Worm (Caenorhabditis elegans): ENCODE measurements around the gene C48B4.3.
A peak's percentile ranks its signal among the peaks of the same experiment; 100 is the strongest.

The C48B4.3 gene

DNA sequence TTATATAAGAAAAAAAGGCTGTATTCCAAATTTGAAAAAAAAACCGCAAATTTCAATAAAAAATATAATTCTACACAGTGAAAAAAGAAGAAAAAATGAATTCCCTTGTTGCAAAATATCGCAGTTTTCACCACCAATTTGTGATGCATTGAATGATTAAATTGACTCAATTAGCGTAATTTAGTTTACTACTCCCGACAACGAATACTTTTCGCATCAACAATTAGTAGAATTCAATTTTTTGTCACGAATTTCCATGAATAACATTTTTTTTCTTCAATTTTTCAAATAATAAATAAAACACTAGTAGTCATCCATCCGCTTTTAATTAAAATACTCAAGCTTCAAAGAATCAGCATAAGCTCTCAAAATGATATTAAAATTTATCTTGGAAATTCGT is 3.1 kb upstream of the C48B4.3 start:
- TF ChIP-seq lsy-2 (tag; optimal IDR thresholded peaks at IDR 0.05) (peak in 1 of 2 experiments; percentile 21), hmg-1.1 (GFP tag; IDR thresholded peaks at IDR 0.05) (no peak), saeg-2 (GFP tag; IDR thresholded peaks at IDR 0.05) (no peak), fkh-10 (GFP tag; optimal IDR thresholded peaks at IDR 0.05) (peak; percentile 16), ces-1 (GFP tag; optimal IDR thresholded peaks at IDR 0.05) (peak; percentile 46)

DNA sequence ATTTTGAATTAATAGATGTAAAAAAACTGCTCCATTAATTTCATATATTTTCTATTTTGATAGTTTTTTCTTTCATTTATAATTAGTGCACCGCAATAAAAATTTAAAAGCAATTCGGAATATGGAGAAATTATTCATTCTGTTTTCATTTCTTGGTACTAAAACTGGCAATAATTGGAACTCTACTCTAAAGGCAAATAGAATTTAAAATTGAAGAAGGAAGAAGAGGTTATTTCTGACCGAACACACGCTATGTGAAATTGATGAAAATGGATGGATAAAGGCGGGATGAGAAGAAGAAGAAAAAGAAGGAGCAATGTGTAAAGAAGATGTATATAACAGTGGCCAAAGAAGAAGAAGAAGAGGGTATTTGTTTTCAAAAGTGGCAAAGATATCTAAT is 1.0 kb upstream of the C48B4.3 start:
- TF ChIP-seq D1046.2 (GFP tag; IDR thresholded peaks at IDR 0.05) (no peak), lin-13 (GFP tag; optimal IDR thresholded peaks at IDR 0.05) (no peak), T26A8.4 (GFP tag; IDR thresholded peaks at IDR 0.05) (no peak), egl-27 (tag; optimal IDR thresholded peaks at IDR 0.05) (no peak), nhr-28 (tag; optimal IDR thresholded peaks at IDR 0.05) (no peak)

DNA sequence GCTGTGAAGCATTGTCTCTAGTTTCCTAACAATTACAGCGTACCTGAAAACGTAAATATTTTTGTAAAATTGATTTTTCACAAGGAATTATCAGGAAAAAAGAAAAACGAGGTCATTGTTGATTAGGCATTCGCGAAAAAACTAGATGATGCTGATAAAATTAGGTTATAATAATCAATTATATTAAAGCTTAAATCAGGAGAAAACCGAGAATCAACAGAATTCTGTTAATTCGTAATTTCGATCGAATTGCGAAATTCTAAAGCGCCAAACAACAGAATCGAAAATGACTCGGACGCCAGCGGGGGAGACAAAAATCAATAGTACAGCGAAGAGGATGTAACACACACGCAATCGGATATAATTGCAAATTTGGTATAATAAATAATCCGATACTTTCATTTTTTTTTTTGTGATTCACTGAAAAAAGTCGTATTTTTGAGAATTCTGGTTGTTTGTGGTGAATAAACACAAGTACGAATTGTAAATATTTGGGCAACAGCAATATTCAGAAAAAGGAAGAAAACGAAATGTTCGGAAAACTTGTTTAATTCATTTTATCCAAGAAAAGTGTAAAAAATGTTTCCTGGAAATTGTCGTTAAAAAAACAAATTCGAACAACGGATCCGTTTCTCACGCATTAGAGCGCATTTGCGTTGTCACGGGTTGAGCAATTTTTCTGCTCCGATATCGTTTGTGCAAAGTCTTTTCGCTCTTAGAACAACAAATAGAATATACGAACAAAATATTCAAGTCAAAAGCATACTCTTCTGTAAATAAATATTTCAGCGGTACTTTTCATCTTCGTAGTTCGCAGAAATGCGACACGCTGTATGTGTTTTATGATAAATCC is 1.9 kb downstream of the C48B4.3 start, which contains the start of gene ced-7:
Gene ced-7 (minus strand): TSS at position 51 of the 853 bp plus-strand sequence.
- peak in 1 of 2 experiments; percentile 28 for TF ChIP-seq lsy-2 (tag; optimal IDR thresholded peaks at IDR 0.05)
- no peak for TF ChIP-seq duxl-1 (tag; optimal IDR thresholded peaks at IDR 0.05; ENCODE audit: poor library complexity)
- TF ChIP-seq lin-13 (GFP tag; optimal IDR thresholded peaks at IDR 0.05) = no peak
- peak in 1 of 2 experiments; percentile 45 for TF ChIP-seq unc-62 (GFP tag; optimal IDR thresholded peaks at IDR 0.05 in 1 of 2)
- TF ChIP-seq unc-62 (tag; optimal IDR thresholded peaks at IDR 0.05) = no peak
- peak; percentile 49 for TF ChIP-seq lin-38 (GFP tag; IDR thresholded peaks at IDR 0.05)
- no peak for TF ChIP-seq daf-16 (GFP tag; optimal IDR thresholded peaks at IDR 0.05)
- TF ChIP-seq daf-16 (tag; optimal IDR thresholded peaks at IDR 0.05) = peak; percentile 77
- peak; percentile 87 for TF ChIP-seq hlh-30 (tag; optimal IDR thresholded peaks at IDR 0.05; ENCODE audit: insufficient read depth)

DNA sequence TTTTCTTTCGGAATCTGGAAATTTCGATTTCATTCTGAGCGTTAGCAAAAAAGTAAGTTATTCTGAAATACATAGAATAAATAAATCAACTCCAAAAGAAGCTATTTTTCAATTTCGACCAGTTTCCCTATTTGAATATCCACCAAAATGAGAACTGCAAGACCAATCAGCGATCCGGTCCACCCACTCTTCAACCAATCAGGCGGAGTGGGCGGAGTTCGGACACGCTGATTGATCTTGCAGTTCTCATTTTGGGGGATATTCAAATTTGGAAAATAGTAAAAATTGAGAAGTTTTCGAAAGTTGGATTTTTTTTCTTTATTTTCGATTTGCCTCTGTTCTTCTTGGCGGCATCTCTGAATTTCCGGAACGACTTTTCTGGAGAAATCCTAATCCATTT is 11.3 kb downstream of the C48B4.3 start:
- TF ChIP-seq mes-2 (tag; optimal IDR thresholded peaks at IDR 0.05; ENCODE audit: poor library complexity, severe bottlenecking) (peak; percentile 13), lin-38 (GFP tag; IDR thresholded peaks at IDR 0.05) (peak; percentile 42; the same call in 1 of the 2 replicates), dpl-1 (GFP tag; optimal IDR thresholded peaks at IDR 0.05) (peak; percentile 85), lsy-2 (tag; optimal IDR thresholded peaks at IDR 0.05) (peak in 1 of 2 experiments; percentile 54), dmd-6 (GFP tag; IDR thresholded peaks at IDR 0.05) (no peak), nhr-111 (GFP tag; optimal IDR thresholded peaks at IDR 0.05) (no peak), T26A8.4 (GFP tag; IDR thresholded peaks at IDR 0.05) (peak; percentile 21; the same call in 1 of the 2 replicates)

DNA sequence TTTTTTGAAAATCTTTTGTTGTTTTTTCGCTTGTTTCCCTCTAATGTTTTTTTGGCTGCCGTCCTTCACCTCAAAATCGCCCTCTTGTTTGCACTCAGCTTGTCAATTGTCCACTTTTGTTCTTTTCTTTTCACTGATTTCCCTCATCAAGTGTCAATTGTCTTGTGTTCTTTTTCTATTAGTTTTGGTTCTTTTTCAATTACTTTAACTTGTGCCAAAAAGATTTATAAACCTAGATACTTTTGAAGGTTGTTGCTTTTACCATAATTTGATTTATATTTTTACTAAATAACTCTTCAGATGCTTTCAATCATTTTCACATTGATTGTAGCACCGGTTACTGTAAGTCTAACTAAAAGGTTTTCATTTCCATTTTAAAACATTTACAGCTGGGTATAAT is 13.7 kb downstream of the C48B4.3 start, which contains the start of gene C48B4.13:
Gene C48B4.13 (plus strand): TSS at position 301 of the 400 bp plus-strand sequence.
- no peak for TF ChIP-seq mxl-3 (GFP tag; optimal IDR thresholded peaks at IDR 0.05)
- TF ChIP-seq T20F7.1 (GFP tag; optimal IDR thresholded peaks at IDR 0.05) = no peak
- no peak for TF ChIP-seq sdz-12 (GFP tag; optimal IDR thresholded peaks at IDR 0.05)

DNA sequence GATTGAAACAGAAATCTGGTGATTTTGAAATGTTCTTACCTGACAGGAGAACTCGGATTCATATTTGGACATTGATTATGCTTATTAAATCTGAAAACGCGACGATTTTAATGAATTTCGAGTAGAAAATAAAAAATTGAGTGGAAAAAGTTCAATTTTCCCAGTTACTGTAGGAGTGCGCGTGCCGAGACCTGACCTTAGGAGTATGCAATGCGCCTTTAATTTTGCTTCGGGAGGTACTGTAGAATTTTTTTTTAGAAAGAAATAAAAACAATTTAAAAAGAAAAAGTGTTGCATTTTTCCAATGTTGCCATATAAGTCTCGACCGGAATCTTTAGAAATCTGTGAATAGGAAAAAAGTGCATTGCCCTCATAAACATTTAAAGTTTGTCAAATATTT is 16.2 kb downstream of the C48B4.3 start, which contains the start of gene C48B4.11:
Gene C48B4.11 (minus strand): TSS at position 143 of the 400 bp plus-strand sequence.
- no peak for TF ChIP-seq ztf-11 (tag; optimal IDR thresholded peaks at IDR 0.05)
- no peak for TF ChIP-seq dmd-9 (GFP tag; IDR thresholded peaks at IDR 0.05)

DNA sequence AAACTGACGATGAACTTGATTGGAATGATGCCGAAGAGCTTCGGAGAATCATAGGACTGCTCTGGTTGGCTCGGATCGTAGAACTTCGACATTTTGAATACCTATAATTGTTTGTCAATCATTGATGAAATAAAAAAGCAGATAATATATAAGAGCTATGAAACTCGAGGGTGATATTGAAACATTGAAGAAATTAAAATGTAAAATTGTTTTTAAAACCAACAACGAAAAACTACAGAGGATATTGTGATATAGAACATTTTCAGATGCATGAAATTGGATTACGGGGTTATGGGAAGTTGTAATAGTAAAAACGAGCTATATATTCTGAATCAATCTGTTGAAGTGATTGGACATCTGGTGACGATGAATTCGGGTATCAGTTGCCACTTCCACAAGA is 17.8 kb downstream of the C48B4.3 start, which contains the start of gene C48B4.10:
Gene C48B4.10 (minus strand): TSS at position 101 of the 400 bp plus-strand sequence.
- no peak for TF ChIP-seq sdz-12 (GFP tag; optimal IDR thresholded peaks at IDR 0.05)
- TF ChIP-seq nhr-111 (GFP tag; optimal IDR thresholded peaks at IDR 0.05) = no peak
- no peak for TF ChIP-seq madf-5 (GFP tag; IDR thresholded peaks at IDR 0.05)
- TF ChIP-seq ceh-62 (tag; optimal IDR thresholded peaks at IDR 0.05) = no peak
- no peak for TF ChIP-seq daf-16 (GFP tag; optimal IDR thresholded peaks at IDR 0.05)
- TF ChIP-seq daf-16 (tag; optimal IDR thresholded peaks at IDR 0.05) = no peak
- TF ChIP-seq lin-29 (GFP tag; IDR thresholded peaks at IDR 0.05) = no peak
- no peak for TF ChIP-seq unc-130 (GFP tag; optimal IDR thresholded peaks at IDR 0.05)
- no peak for TF ChIP-seq mxl-3 (GFP tag; optimal IDR thresholded peaks at IDR 0.05)
- no peak for TF ChIP-seq R02D3.7 (tag; optimal IDR thresholded peaks at IDR 0.05)
- TF ChIP-seq Y5F2A.4 (GFP tag; optimal IDR thresholded peaks at IDR 0.05) = no peak
- no peak for TF ChIP-seq nhr-76 (tag; optimal IDR thresholded peaks at IDR 0.05)
- no peak for TF ChIP-seq ceh-20 (GFP tag; IDR thresholded peaks at IDR 0.05)
- TF ChIP-seq Y48G9A.11 (GFP tag; IDR thresholded peaks at IDR 0.05) = no peak
- no peak for TF ChIP-seq jun-1 (tag; optimal IDR thresholded peaks at IDR 0.05)
- no peak for TF ChIP-seq F37D6.2 (tag; optimal IDR thresholded peaks at IDR 0.05)
- TF ChIP-seq duxl-1 (tag; optimal IDR thresholded peaks at IDR 0.05; ENCODE audit: poor library complexity) = no peak

All from whole organism, L4 larva.